Worm (Caenorhabditis elegans): Measurements from ENCODE around the gene odr-7.

The odr-7 gene

DNA sequence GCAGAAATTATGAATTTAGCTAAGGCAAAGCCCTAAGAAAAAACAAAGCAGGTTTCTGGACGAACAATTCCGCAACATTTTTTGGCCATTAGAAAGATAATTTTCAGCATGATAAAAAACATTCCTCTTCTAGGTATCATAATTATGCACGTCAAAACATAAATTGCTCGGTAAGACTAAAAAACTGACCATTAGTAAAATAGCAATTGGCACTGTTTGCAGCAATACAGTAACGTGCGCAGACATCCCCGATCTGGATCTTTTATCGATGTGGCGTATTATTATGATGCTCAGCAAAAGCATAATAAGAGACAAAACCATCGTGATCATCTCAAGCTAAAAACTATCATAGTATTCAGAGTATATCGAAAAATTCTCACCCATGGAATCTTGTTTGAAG lies 15.0 kb upstream of the odr-7 start:
- no peak for TF ChIP-seq sea-1 (GFP tag; conservative IDR thresholded peaks at IDR 0.05)
- no peak for TF ChIP-seq tbx-37 (GFP tag; conservative IDR thresholded peaks at IDR 0.05)
- TF ChIP-seq F13C5.2 (tag; optimal IDR thresholded peaks at IDR 0.05): no peak
- no peak for TF ChIP-seq tra-4 (tag; optimal IDR thresholded peaks at IDR 0.05)
- TF ChIP-seq hnd-1 (tag; optimal IDR thresholded peaks at IDR 0.05): no peak
- no peak for TF ChIP-seq ceh-13 (GFP tag; optimal IDR thresholded peaks at IDR 0.05)
- no peak for TF ChIP-seq ceh-36 (tag; optimal IDR thresholded peaks at IDR 0.05)

ce11 chrX:12472232-12472631 lies 10.8 kb upstream of the odr-7 start:
- no peak for TF ChIP-seq pes-1 (GFP tag; IDR thresholded peaks at IDR 0.05)
- no peak for TF ChIP-seq tbx-11 (GFP tag; IDR thresholded peaks at IDR 0.05)
- no peak for TF ChIP-seq ceh-13 (GFP tag; optimal IDR thresholded peaks at IDR 0.05)
- no peak for TF ChIP-seq tra-4 (tag; optimal IDR thresholded peaks at IDR 0.05)
- no peak for TF ChIP-seq flt-1 (GFP tag; IDR thresholded peaks at IDR 0.05)
- no peak for TF ChIP-seq sea-1 (GFP tag; conservative IDR thresholded peaks at IDR 0.05)
- TF ChIP-seq F13C5.2 (tag; optimal IDR thresholded peaks at IDR 0.05): no peak
- TF ChIP-seq tbx-37 (GFP tag; conservative IDR thresholded peaks at IDR 0.05): no peak
- TF ChIP-seq scrt-1 (GFP tag; IDR thresholded peaks at IDR 0.05): no peak
- TF ChIP-seq aly-1 (tag; optimal IDR thresholded peaks at IDR 0.05): no peak
- TF ChIP-seq B0310.2 (tag; optimal IDR thresholded peaks at IDR 0.05): no peak
- TF ChIP-seq ama-1 (optimal IDR thresholded peaks at IDR 0.05): no peak
- TF ChIP-seq ets-7 (tag; optimal IDR thresholded peaks at IDR 0.05): no peak
- no peak for TF ChIP-seq hmbx-1 (tag; optimal IDR thresholded peaks at IDR 0.05)
- TF ChIP-seq ceh-36 (tag; optimal IDR thresholded peaks at IDR 0.05): no peak
- no peak for TF ChIP-seq hmg-4 (GFP tag; optimal IDR thresholded peaks at IDR 0.05)
- TF ChIP-seq hnd-1 (tag; optimal IDR thresholded peaks at IDR 0.05): no peak

DNA sequence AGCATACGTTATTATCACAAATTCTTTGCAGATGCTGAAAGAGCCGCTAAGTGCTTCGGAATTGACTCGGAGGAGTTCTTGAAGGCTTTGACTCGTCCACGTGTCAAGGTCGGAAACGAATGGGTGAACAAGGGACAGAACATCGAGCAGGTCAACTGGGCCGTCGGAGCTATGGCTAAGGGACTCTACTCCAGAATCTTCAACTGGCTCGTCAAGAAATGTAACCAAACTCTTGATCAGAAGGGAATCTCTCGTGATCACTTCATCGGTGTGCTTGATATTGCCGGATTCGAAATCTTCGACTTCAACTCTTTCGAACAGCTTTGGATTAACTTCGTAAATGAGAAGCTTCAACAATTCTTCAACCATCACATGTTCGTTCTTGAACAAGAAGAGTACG lies 8.4 kb upstream of the odr-7 start:
- TF ChIP-seq hmg-4 (GFP tag; optimal IDR thresholded peaks at IDR 0.05): no peak

ce11 chrX:12467660-12468111 lies 6.2 kb upstream of the odr-7 start, which contains the start of gene myo-2:
myo-2 (plus strand) TSS chrX:12468061.
- no peak for TF ChIP-seq sea-1 (GFP tag; conservative IDR thresholded peaks at IDR 0.05)
- no peak for TF ChIP-seq tbx-37 (GFP tag; conservative IDR thresholded peaks at IDR 0.05)
- TF ChIP-seq tra-4 (tag; optimal IDR thresholded peaks at IDR 0.05): no peak
- TF ChIP-seq tbx-11 (GFP tag; IDR thresholded peaks at IDR 0.05): no peak
- no peak for TF ChIP-seq B0310.2 (tag; optimal IDR thresholded peaks at IDR 0.05)
- TF ChIP-seq hmbx-1 (tag; optimal IDR thresholded peaks at IDR 0.05): no peak

DNA sequence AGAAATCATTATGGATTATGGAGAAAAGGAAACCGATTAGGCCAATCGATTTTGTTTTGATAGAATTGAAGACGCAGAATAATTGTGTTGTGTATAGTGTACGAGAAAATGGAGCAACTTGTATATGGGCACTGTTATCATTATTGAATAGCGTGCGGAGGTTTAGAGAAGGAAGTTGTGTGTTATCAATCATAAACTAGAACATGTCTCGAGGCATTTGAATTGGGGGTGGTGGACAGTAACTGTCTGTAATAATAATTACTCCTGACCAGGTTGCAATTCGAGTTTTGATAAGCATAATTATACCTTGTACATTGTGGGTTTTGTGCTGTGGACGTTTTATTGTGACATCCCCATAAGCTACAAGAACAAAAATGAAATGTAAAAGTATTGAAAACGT lies 5.3 kb upstream of the odr-7 start, which contains the start of gene cdf-2:
cdf-2 (minus strand) TSS at position 149 of the 400 bp plus-strand sequence.
- TF ChIP-seq B0310.2 (tag; optimal IDR thresholded peaks at IDR 0.05) (no peak), ama-1 (optimal IDR thresholded peaks at IDR 0.05) (no peak), hnd-1 (tag; optimal IDR thresholded peaks at IDR 0.05) (no peak), tra-4 (tag; optimal IDR thresholded peaks at IDR 0.05) (no peak), hmg-4 (GFP tag; optimal IDR thresholded peaks at IDR 0.05) (no peak)

DNA sequence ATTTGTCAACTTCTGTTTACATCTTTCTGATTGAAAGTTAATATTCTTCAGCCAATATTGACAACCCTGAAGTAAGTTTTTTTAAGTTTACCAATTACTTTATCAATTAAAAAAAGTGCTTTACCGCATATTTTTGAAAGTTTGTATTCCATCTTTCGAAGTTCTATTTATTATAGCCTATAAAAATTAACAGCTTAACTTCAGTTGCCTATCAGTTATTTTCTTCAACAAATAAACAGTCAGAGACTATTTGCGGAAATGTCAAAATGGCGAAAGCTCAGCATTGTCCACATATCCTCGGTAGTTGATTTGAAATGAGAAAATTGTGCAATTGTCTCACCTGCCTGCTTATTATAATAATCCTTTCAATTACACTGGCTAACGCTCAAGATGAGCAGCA lies 2.0 kb upstream of the odr-7 start, which contains the start of gene T18D3.5:
T18D3.5 (plus strand) TSS at position 301 of the 400 bp plus-strand sequence.
- TF ChIP-seq ets-7 (tag; optimal IDR thresholded peaks at IDR 0.05): no peak
- TF ChIP-seq B0310.2 (tag; optimal IDR thresholded peaks at IDR 0.05): no peak
- TF ChIP-seq scrt-1 (GFP tag; IDR thresholded peaks at IDR 0.05): no peak
- TF ChIP-seq tbx-37 (GFP tag; conservative IDR thresholded peaks at IDR 0.05): no peak
- no peak for TF ChIP-seq ceh-36 (tag; optimal IDR thresholded peaks at IDR 0.05)
- TF ChIP-seq pes-1 (GFP tag; IDR thresholded peaks at IDR 0.05): no peak
- no peak for TF ChIP-seq hmg-4 (GFP tag; optimal IDR thresholded peaks at IDR 0.05)
- TF ChIP-seq sea-1 (GFP tag; conservative IDR thresholded peaks at IDR 0.05): no peak
- no peak for TF ChIP-seq ceh-13 (GFP tag; optimal IDR thresholded peaks at IDR 0.05)
- TF ChIP-seq hnd-1 (tag; optimal IDR thresholded peaks at IDR 0.05): no peak
- TF ChIP-seq flt-1 (GFP tag; IDR thresholded peaks at IDR 0.05): no peak
- no peak for TF ChIP-seq tra-4 (tag; optimal IDR thresholded peaks at IDR 0.05)
- TF ChIP-seq tbx-11 (GFP tag; IDR thresholded peaks at IDR 0.05): no peak

- TF ChIP-seq sea-1 (GFP tag; conservative IDR thresholded peaks at IDR 0.05) (peak; percentile 85), hnd-1 (tag; optimal IDR thresholded peaks at IDR 0.05) (peak; percentile 50), hmg-4 (GFP tag; optimal IDR thresholded peaks at IDR 0.05) (peak; percentile 85), ets-7 (tag; optimal IDR thresholded peaks at IDR 0.05) (no peak), ceh-36 (tag; optimal IDR thresholded peaks at IDR 0.05) (peak; percentile 70), ceh-13 (GFP tag; optimal IDR thresholded peaks at IDR 0.05) (peak; percentile 71), aly-1 (tag; optimal IDR thresholded peaks at IDR 0.05) (peak; percentile 62), tbx-37 (GFP tag; conservative IDR thresholded peaks at IDR 0.05) (peak; percentile 64; the same call in 1 of the 2 replicates), tbx-11 (GFP tag; IDR thresholded peaks at IDR 0.05) (peak; percentile 76), flt-1 (GFP tag; IDR thresholded peaks at IDR 0.05) (peak; percentile 75), pes-1 (GFP tag; IDR thresholded peaks at IDR 0.05) (peak; percentile 90), tra-4 (tag; optimal IDR thresholded peaks at IDR 0.05) (peak; percentile 29), hmbx-1 (tag; optimal IDR thresholded peaks at IDR 0.05) (peak; percentile 46), F13C5.2 (tag; optimal IDR thresholded peaks at IDR 0.05) (peak; percentile 78), scrt-1 (GFP tag; IDR thresholded peaks at IDR 0.05) (peak; percentile 85), ama-1 (optimal IDR thresholded peaks at IDR 0.05) (no peak), B0310.2 (tag; optimal IDR thresholded peaks at IDR 0.05) (peak; percentile 68)
These were observed 3.4 kb downstream of the odr-7 start for ce11 chrX:12458021-12458420.

- TF ChIP-seq ets-7 (tag; optimal IDR thresholded peaks at IDR 0.05): no peak
- no peak for TF ChIP-seq tra-4 (tag; optimal IDR thresholded peaks at IDR 0.05)
- TF ChIP-seq pes-1 (GFP tag; IDR thresholded peaks at IDR 0.05): no peak
- TF ChIP-seq sea-1 (GFP tag; conservative IDR thresholded peaks at IDR 0.05): no peak
- TF ChIP-seq B0310.2 (tag; optimal IDR thresholded peaks at IDR 0.05): no peak
- no peak for TF ChIP-seq hnd-1 (tag; optimal IDR thresholded peaks at IDR 0.05)
- TF ChIP-seq hmg-4 (GFP tag; optimal IDR thresholded peaks at IDR 0.05): no peak
- no peak for TF ChIP-seq ceh-36 (tag; optimal IDR thresholded peaks at IDR 0.05)
- TF ChIP-seq F13C5.2 (tag; optimal IDR thresholded peaks at IDR 0.05): no peak
- TF ChIP-seq hmbx-1 (tag; optimal IDR thresholded peaks at IDR 0.05): no peak
- no peak for TF ChIP-seq tbx-11 (GFP tag; IDR thresholded peaks at IDR 0.05)
- no peak for TF ChIP-seq scrt-1 (GFP tag; IDR thresholded peaks at IDR 0.05)
- TF ChIP-seq flt-1 (GFP tag; IDR thresholded peaks at IDR 0.05): no peak
- TF ChIP-seq aly-1 (tag; optimal IDR thresholded peaks at IDR 0.05): no peak
- no peak for TF ChIP-seq ama-1 (optimal IDR thresholded peaks at IDR 0.05)
- no peak for TF ChIP-seq ceh-13 (GFP tag; optimal IDR thresholded peaks at IDR 0.05)
- no peak for TF ChIP-seq tbx-37 (GFP tag; conservative IDR thresholded peaks at IDR 0.05)
These were observed 7.1 kb downstream of the odr-7 start, which contains the start of the genes T18D3.9 and T18D3.1 for ce11 chrX:12454290-12454795. T18D3.9 (minus strand) TSS chrX:12454457. T18D3.1 (plus strand) TSS chrX:12454745.

All from whole organism, early embryonic.